Fruit fly (Drosophila melanogaster) whole organism, embryonic: ENCODE data around the gene CG15362.

Experiments
- Bdp1 ChIP-seq: fragments of 200-800 bp; sonication (Bioruptor generic); optimal IDR thresholded peaks from 3 replicates; lab custom pipeline; 2016; ENCODE audit warnings: missing biosample characterization, missing genetic modification characterization
- BtbVII ChIP-seq: fragments of 200-800 bp; sonication (Bioruptor generic); optimal IDR thresholded peaks from 3 replicates; lab custom pipeline; 2017; ENCODE audit warnings: missing biosample characterization, mild to moderate bottlenecking, missing genetic modification characterization
- CG11093 ChIP-seq: fragments of 200-800 bp; sonication (Bioruptor generic); IDR thresholded peaks from 3 replicates; pipeline ENCODE4 v1.3.6; 2022; ENCODE audit warnings: missing biosample characterization, missing genetic modification characterization
- CG11456 ChIP-seq: fragments of 200-800 bp; sonication (Bioruptor generic); IDR thresholded peaks from 3 replicates; pipeline ENCODE4 v1.3.6; 2022; ENCODE audit warnings: missing biosample characterization, missing genetic modification characterization
- CG11560 ChIP-seq: fragments of 200-800 bp; sonication (Bioruptor generic); IDR thresholded peaks from 3 replicates; pipeline ENCODE4 v1.3.6; 2022; ENCODE audit warnings: missing biosample characterization, missing genetic modification characterization
- CG12391 ChIP-seq: fragments of 200-800 bp; sonication (Bioruptor generic); optimal IDR thresholded peaks from 3 replicates; lab custom pipeline; 2018; ENCODE audit warnings: missing biosample characterization, mild to moderate bottlenecking, missing genetic modification characterization, moderate library complexity
- CG15479 ChIP-seq: fragments of 200-800 bp; sonication (Bioruptor generic); optimal IDR thresholded peaks from 3 replicates; lab custom pipeline; 2019; ENCODE audit warnings: missing biosample characterization, mild to moderate bottlenecking, missing genetic modification characterization, moderate library complexity
- CG1647 ChIP-seq: fragments of 200-800 bp; sonication (Bioruptor generic); optimal IDR thresholded peaks from 3 replicates; lab custom pipeline; 2016; ENCODE audit warnings: missing biosample characterization, missing genetic modification characterization
- CG16779 ChIP-seq: fragments of 200-800 bp; sonication (Bioruptor generic); IDR thresholded peaks from 2 replicates; pipeline ENCODE4 v1.3.6; 2022; ENCODE audit warnings: missing biosample characterization, missing genetic modification characterization
- CG17568 ChIP-seq: fragments of 200-800 bp; sonication (Bioruptor generic); optimal IDR thresholded peaks from 2 replicates; lab custom pipeline; 2018; ENCODE audit warnings: missing biosample characterization, mild to moderate bottlenecking, missing genetic modification characterization, moderate library complexity
- CG30020 ChIP-seq: fragments of 200-800 bp; optimal IDR thresholded peaks from 2 replicates; lab custom pipeline; 2019; ENCODE audit warnings: missing biosample characterization, mild to moderate bottlenecking, missing genetic modification characterization, moderate library complexity
- CG30431 ChIP-seq: fragments of 200-800 bp; sonication (Bioruptor generic); optimal IDR thresholded peaks from 2 replicates; lab custom pipeline; 2017; ENCODE audit warnings: missing biosample characterization, missing genetic modification characterization
- CG32772 ChIP-seq: fragments of 200-800 bp; sonication (Bioruptor generic); IDR thresholded peaks from 2 replicates; pipeline ENCODE4 v1.3.6; 2022; ENCODE audit warnings: missing biosample characterization, missing genetic modification characterization
- CG34376 ChIP-seq: fragments of 200-800 bp; sonication (Bioruptor generic); optimal IDR thresholded peaks from 2 replicates; lab custom pipeline; 2018; ENCODE audit warnings: missing biosample characterization, mild to moderate bottlenecking, missing genetic modification characterization
- CG3838 ChIP-seq: fragments of 200-800 bp; sonication (Bioruptor generic); optimal IDR thresholded peaks from 3 replicates; lab custom pipeline; 2016; ENCODE audit warnings: missing biosample characterization, missing genetic modification characterization
- CG3847 ChIP-seq: fragments of 200-800 bp; sonication (Bioruptor generic); IDR thresholded peaks from 2 replicates; pipeline ENCODE4 v1.3.6; 2022; ENCODE audit warnings: missing biosample characterization, missing genetic modification characterization
- CG4617 ChIP-seq: fragments of 200-800 bp; sonication (Bioruptor generic); optimal IDR thresholded peaks from 3 replicates; lab custom pipeline; 2016; ENCODE audit warnings: missing biosample characterization, missing genetic modification characterization, borderline replicate concordance
- CG6854 ChIP-seq: fragments of 200-800 bp; sonication (Bioruptor generic); optimal IDR thresholded peaks from 3 replicates; lab custom pipeline; 2017; ENCODE audit warnings: missing biosample characterization, mild to moderate bottlenecking, missing genetic modification characterization
- CG7271 ChIP-seq: fragments of 200-800 bp; sonication (Bioruptor generic); optimal IDR thresholded peaks from 2 replicates; lab custom pipeline; 2018; ENCODE audit warnings: missing biosample characterization, mild to moderate bottlenecking, missing genetic modification characterization, moderate library complexity
- CG8089 ChIP-seq: fragments of 200-800 bp; sonication (Bioruptor generic); optimal IDR thresholded peaks from 3 replicates; lab custom pipeline; 2016; ENCODE audit warnings: missing biosample characterization, missing genetic modification characterization
- CrebB ChIP-seq: fragments of 200-800 bp; sonication (Bioruptor generic); optimal IDR thresholded peaks from 3 replicates; lab custom pipeline; 2018; ENCODE audit warnings: missing biosample characterization, mild to moderate bottlenecking, missing genetic modification characterization
- D ChIP-seq, 2 experiments: fragments of 200-800 bp in 1 of 2; fragments of >200 bp in 1 of 2; sonication (Bioruptor generic) in 1 of 2; optimal IDR thresholded peaks; 2 replicates in 1 of 2; 3 replicates in 1 of 2; lab custom pipeline; 2017; ENCODE audit warnings: mild to moderate bottlenecking in 1 of 2, missing biosample characterization in 1 of 2, missing genetic modification characterization in 1 of 2, missing genetic modification reagents in 1 of 2
- D19A ChIP-seq: fragments of 200-800 bp; optimal IDR thresholded peaks from 3 replicates; lab custom pipeline; 2019; ENCODE audit warnings: missing biosample characterization, mild to moderate bottlenecking, missing genetic modification characterization, moderate library complexity
- Deaf1 ChIP-seq: fragments of 200-800 bp; optimal IDR thresholded peaks from 3 replicates; lab custom pipeline; 2019; ENCODE audit warnings: missing biosample characterization, mild to moderate bottlenecking, missing genetic modification characterization, moderate library complexity
- Meics ChIP-seq: fragments of 200-800 bp; sonication (Bioruptor generic); optimal IDR thresholded peaks from 2 replicates; lab custom pipeline; 2017; ENCODE audit warnings: missing biosample characterization, mild to moderate bottlenecking, missing genetic modification characterization
- Ptx1 ChIP-seq: fragments of 200-800 bp; sonication (Bioruptor generic); IDR thresholded peaks from 2 replicates; pipeline ENCODE4 v1.3.6; 2022; ENCODE audit warnings: missing biosample characterization, missing genetic modification characterization
- Rx ChIP-seq: fragments of 200-800 bp; sonication (Bioruptor generic); IDR thresholded peaks from 2 replicates; pipeline ENCODE4 v1.3.6; 2022; ENCODE audit warnings: missing biosample characterization, missing genetic modification characterization
- Side ChIP-seq: fragments of 200-800 bp; sonication (Bioruptor generic); optimal IDR thresholded peaks from 2 replicates; lab custom pipeline; 2016; ENCODE audit warnings: missing biosample characterization, missing genetic modification characterization
- Tbp ChIP-seq: fragments of >200 bp; optimal IDR thresholded peaks from 2 replicates; lab custom pipeline; 2018; ENCODE audit warnings: missing biosample characterization, missing genetic modification characterization
- Vsx1 ChIP-seq: fragments of 200-800 bp; sonication (Bioruptor generic); optimal IDR thresholded peaks from 2 replicates; lab custom pipeline; 2017; ENCODE audit warnings: missing biosample characterization, mild to moderate bottlenecking, missing genetic modification characterization, missing genetic modification reagents
- ac ChIP-seq: fragments of 200-800 bp; sonication (Bioruptor generic); optimal IDR thresholded peaks from 3 replicates; lab custom pipeline; 2017; ENCODE audit warnings: missing biosample characterization, mild to moderate bottlenecking, missing genetic modification characterization
- btn ChIP-seq: fragments of 200-800 bp; sonication (Bioruptor generic); optimal IDR thresholded peaks from 2 replicates; lab custom pipeline; 2016; ENCODE audit warnings: missing biosample characterization, missing genetic modification characterization
- cato ChIP-seq: fragments of 200-800 bp; sonication (Bioruptor generic); optimal IDR thresholded peaks from 2 replicates; lab custom pipeline; 2016; ENCODE audit warnings: missing biosample characterization, missing genetic modification characterization, borderline replicate concordance
- crc ChIP-seq: fragments of 200-800 bp; sonication (Bioruptor generic); optimal IDR thresholded peaks from 2 replicates; lab custom pipeline; 2016; ENCODE audit warnings: missing biosample characterization, missing genetic modification characterization
- crp ChIP-seq, 2 experiments: fragments of 200-800 bp; sonication (Bioruptor generic); optimal IDR thresholded peaks; 2 replicates in 1 of 2; 3 replicates in 1 of 2; lab custom pipeline; 2017; ENCODE audit warnings: missing biosample characterization in 2 of 2, missing genetic modification characterization in 2 of 2, mild to moderate bottlenecking in 1 of 2, moderate library complexity in 1 of 2
- dati ChIP-seq: fragments of 200-800 bp; sonication (Bioruptor generic); IDR thresholded peaks from 2 replicates; pipeline ENCODE4 v1.3.6; 2022; ENCODE audit warnings: missing biosample characterization, missing genetic modification characterization
- gcm ChIP-seq: fragments of 200-800 bp; sonication (Bioruptor generic); optimal IDR thresholded peaks from 2 replicates; lab custom pipeline; 2019; ENCODE audit warnings: missing biosample characterization, mild to moderate bottlenecking, missing genetic modification characterization, moderate library complexity
- grau ChIP-seq: fragments of 200-800 bp; optimal IDR thresholded peaks from 3 replicates; lab custom pipeline; 2019; ENCODE audit warnings: missing biosample characterization, mild to moderate bottlenecking, missing genetic modification characterization, moderate library complexity
- hbn ChIP-seq: fragments of 200-800 bp; sonication (Bioruptor generic); IDR thresholded peaks from 2 replicates; pipeline ENCODE4 v1.3.6; 2022; ENCODE audit warnings: missing biosample characterization, missing genetic modification characterization; ENCODE audit not compliant: partially characterized antibody
- jumu ChIP-seq: fragments of 200-800 bp; sonication (Bioruptor generic); optimal IDR thresholded peaks from 3 replicates; lab custom pipeline; 2016; ENCODE audit warnings: missing biosample characterization, missing genetic modification characterization
- lola ChIP-seq, 3 experiments: fragments of >200 bp in 2 of 3; fragments of 200-800 bp in 1 of 3; sonication (Bioruptor generic) in 1 of 3; optimal IDR thresholded peaks; 2 replicates each; lab custom pipeline; 2017 to 2019; ENCODE audit warnings: missing biosample characterization in 3 of 3, missing genetic modification characterization in 3 of 3, mild to moderate bottlenecking in 1 of 3, moderate library complexity in 1 of 3
- pho ChIP-seq: fragments of 200-800 bp; sonication (Bioruptor generic); optimal IDR thresholded peaks from 2 replicates; lab custom pipeline; 2016; ENCODE audit warnings: missing biosample characterization, missing genetic modification characterization
- prd ChIP-seq, 3 experiments: fragments of >200 bp in 2 of 3; fragments of 200-800 bp in 1 of 3; sonication (Bioruptor generic) in 1 of 3; optimal IDR thresholded peaks in 2 of 3; IDR thresholded peaks in 1 of 3; 2 replicates in 2 of 3; 3 replicates in 1 of 3; pipeline versions ENCODE4 v1.3.6 to Lab custom; 2017 to 2022; ENCODE audit warnings: missing biosample characterization in 1 of 3, missing genetic modification characterization in 1 of 3
- shn ChIP-seq: fragments of 200-800 bp; sonication (Bioruptor generic); optimal IDR thresholded peaks from 3 replicates; lab custom pipeline; 2016; ENCODE audit warnings: missing biosample characterization, missing genetic modification characterization
- sima ChIP-seq: fragments of 200-800 bp; sonication (Bioruptor generic); optimal IDR thresholded peaks from 2 replicates; lab custom pipeline; 2016; ENCODE audit warnings: missing biosample characterization, missing genetic modification characterization
- sisA ChIP-seq: fragments of 200-800 bp; sonication (Bioruptor generic); IDR thresholded peaks from 2 replicates; pipeline ENCODE4 v1.3.6; 2022; ENCODE audit warnings: missing biosample characterization, missing genetic modification characterization
- slp2 ChIP-seq: fragments of 200-800 bp; sonication (Bioruptor generic); optimal IDR thresholded peaks from 2 replicates; lab custom pipeline; 2016; ENCODE audit warnings: missing biosample characterization, missing genetic modification characterization
- ssp ChIP-seq: fragments of 200-800 bp; sonication (Bioruptor generic); IDR thresholded peaks from 2 replicates; pipeline ENCODE4 v1.3.6; 2022; ENCODE audit warnings: missing biosample characterization, missing genetic modification characterization
- toy ChIP-seq: fragments of 200-800 bp; sonication (Bioruptor generic); IDR thresholded peaks from 2 replicates; pipeline ENCODE4 v1.3.6; 2022; ENCODE audit warnings: missing biosample characterization, missing genetic modification characterization
- trem ChIP-seq: fragments of 200-800 bp; optimal IDR thresholded peaks from 3 replicates; lab custom pipeline; 2019; ENCODE audit warnings: missing biosample characterization, mild to moderate bottlenecking, missing genetic modification characterization, moderate library complexity

CG15362 gene

DNA sequence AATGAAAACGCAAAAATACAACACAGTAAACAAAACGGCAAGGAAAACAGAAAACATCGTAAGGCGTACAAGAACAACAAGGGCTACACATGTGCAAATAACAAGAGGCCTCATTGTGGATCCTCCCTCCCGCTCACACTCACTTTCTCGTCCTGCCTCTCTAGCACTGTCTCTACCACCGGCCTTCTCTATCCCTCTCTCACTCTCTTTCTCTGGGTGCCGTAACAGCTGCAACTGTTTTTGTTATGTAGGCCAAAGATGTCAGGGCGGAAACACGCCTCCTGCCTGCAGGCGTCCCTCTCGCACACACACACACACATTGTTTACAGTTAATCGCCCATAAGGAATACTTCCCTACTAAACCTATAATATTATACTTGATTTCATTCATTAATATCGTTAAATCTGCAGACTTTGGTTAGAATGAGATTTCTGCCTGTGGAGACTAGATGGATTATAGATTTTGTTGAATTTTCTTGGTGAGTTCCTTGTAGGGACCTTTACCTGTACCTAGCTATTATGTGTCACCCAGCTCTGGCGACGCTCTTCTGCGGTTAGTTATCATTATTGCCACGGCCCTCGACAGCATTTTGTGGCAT is 33.0 kb downstream of the CG15362 start (continued):
- TF ChIP-seq CG4617 (GFP tag; lab: Kevin White, UChicago): no peak
- no peak for TF ChIP-seq hbn (GFP tag; lab: Robert Waterston, UW)
- no peak for TF ChIP-seq cato (GFP tag; lab: Kevin White, UChicago)
- no peak for TF ChIP-seq CrebB (tag; lab: Kevin White, UChicago)
- no peak for TF ChIP-seq toy (GFP tag; lab: Robert Waterston, UW)
- TF ChIP-seq CG11456 (GFP tag; lab: Robert Waterston, UW): no peak
- no peak for TF ChIP-seq CG8089
- TF ChIP-seq CG17568 (GFP tag; lab: Kevin White, UChicago): no peak
- TF ChIP-seq BtbVII (GFP tag; lab: Kevin White, UChicago): no peak
- no peak for TF ChIP-seq CG16779
- no peak for TF ChIP-seq crc (GFP tag; lab: Kevin White, UChicago)
- no peak for TF ChIP-seq trem (tag; lab: Kevin White, UChicago)
- TF ChIP-seq dati (GFP tag; lab: Robert Waterston, UW): no peak
- no peak for TF ChIP-seq Deaf1 (tag; lab: Kevin White, UChicago)
- TF ChIP-seq CG3847 (GFP tag; lab: Robert Waterston, UW): no peak
- no peak for TF ChIP-seq CG30431 (GFP tag; lab: Kevin White, UChicago)
- TF ChIP-seq CG11093 (GFP tag; lab: Robert Waterston, UW): no peak
- no peak for TF ChIP-seq slp2
- TF ChIP-seq Vsx1 (GFP tag; lab: Kevin White, UChicago): no peak
- no peak for TF ChIP-seq jumu (GFP tag; lab: Kevin White, UChicago)
- no peak for TF ChIP-seq CG30020 (tag; lab: Kevin White, UChicago)
- peak; percentile 33 for TF ChIP-seq D (optimal IDR thresholded peaks at IDR 0.05; lab: Kevin White, UChicago)
- no peak for TF ChIP-seq D (GFP tag; optimal IDR thresholded peaks at IDR 0.05; lab: Kevin White, UChicago)
- TF ChIP-seq CG3838 (GFP tag; lab: Kevin White, UChicago): no peak
- peak; percentile 21 for TF ChIP-seq CG15479 (GFP tag; lab: Kevin White, UChicago)
- no peak for TF ChIP-seq Tbp
- no peak for TF ChIP-seq Bdp1 (GFP tag; lab: Kevin White, UChicago)
- TF ChIP-seq Meics (GFP tag; lab: Kevin White, UChicago): peak; percentile 4
- no peak for TF ChIP-seq shn (GFP tag; lab: Kevin White, UChicago)
- TF ChIP-seq prd (optimal IDR thresholded peaks at IDR 0.05; lab: Kevin White, UChicago): no peak
- peak; percentile 38; the same call in 1 of the 3 replicates for TF ChIP-seq prd (GFP tag; IDR thresholded peaks at IDR 0.05; lab: Robert Waterston, UW)
- no peak for TF ChIP-seq D19A (tag; lab: Kevin White, UChicago)
- TF ChIP-seq sima (GFP tag; lab: Kevin White, UChicago): no peak
- no peak for TF ChIP-seq CG12391 (tag; lab: Kevin White, UChicago)
- TF ChIP-seq ac (GFP tag; lab: Kevin White, UChicago): peak; percentile 31
- no peak for TF ChIP-seq sisA (GFP tag; lab: Robert Waterston, UW)
- no peak for TF ChIP-seq lola (GFP tag; optimal IDR thresholded peaks at IDR 0.05; lab: Kevin White, UChicago)
- peak; percentile 79 for TF ChIP-seq grau (tag; lab: Kevin White, UChicago)
- TF ChIP-seq CG7271 (tag; lab: Kevin White, UChicago): peak; percentile 8
- TF ChIP-seq btn (GFP tag; lab: Kevin White, UChicago): no peak
- no peak for TF ChIP-seq Side (GFP tag; lab: Kevin White, UChicago)
- TF ChIP-seq CG1647 (GFP tag; lab: Kevin White, UChicago): no peak
- TF ChIP-seq CG34376: no peak
- TF ChIP-seq ssp (GFP tag; lab: Robert Waterston, UW): no peak
- no peak for TF ChIP-seq Rx
- TF ChIP-seq CG32772 (GFP tag; lab: Robert Waterston, UW): no peak
- no peak for TF ChIP-seq Ptx1 (GFP tag; lab: Robert Waterston, UW)
- TF ChIP-seq CG6854 (GFP tag; lab: Kevin White, UChicago): no peak
- TF ChIP-seq crp (GFP tag; optimal IDR thresholded peaks at IDR 0.05; lab: Kevin White, UChicago): no peak
- TF ChIP-seq gcm: no peak
- TF ChIP-seq pho (GFP tag; lab: Kevin White, UChicago): no peak
- no peak for TF ChIP-seq CG11560
